Worm (Caenorhabditis elegans): ENCODE results near the gene zzz-1.
A peak's percentile ranks its signal among the peaks of the same experiment; 100 is the strongest.

The zzz-1 gene

DNA sequence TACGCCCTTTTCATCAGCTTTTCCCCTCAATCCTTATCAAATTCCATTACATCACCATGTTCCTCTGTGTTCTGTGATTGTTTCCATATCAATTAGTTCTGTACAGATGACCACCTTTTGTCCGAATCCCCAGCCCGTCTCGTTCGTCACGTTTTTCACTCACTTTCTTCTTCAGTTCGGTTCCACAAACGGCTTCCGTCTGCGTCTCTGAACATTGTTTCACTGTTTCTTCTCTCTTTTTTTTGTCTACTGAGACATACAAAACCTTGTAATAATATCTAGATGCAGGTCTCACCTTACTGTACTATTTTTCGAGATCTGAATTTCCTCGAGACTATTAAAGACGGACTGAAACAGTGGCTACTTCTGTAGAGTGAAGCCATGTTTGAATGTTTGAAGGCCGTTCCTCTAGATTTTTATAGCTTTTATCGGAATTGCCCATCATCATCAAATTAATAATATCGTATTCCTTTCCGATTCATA lies 22.5 kb downstream of the zzz-1 start, which contains the start of gene F32D8.3:
TSS of gene F32D8.3 (plus strand) at position 433 of the 483 bp plus-strand sequence.
- TF ChIP-seq blmp-1 (tag; optimal IDR thresholded peaks at IDR 0.05) (peak; percentile 98), lin-14 (GFP tag; optimal IDR thresholded peaks at IDR 0.05) (peak; percentile 46), elt-3 (tag; optimal IDR thresholded peaks at IDR 0.05) (peak in 1 of 6 experiments; percentile 36), rnt-1 (tag; optimal IDR thresholded peaks at IDR 0.05) (no peak)

DNA sequence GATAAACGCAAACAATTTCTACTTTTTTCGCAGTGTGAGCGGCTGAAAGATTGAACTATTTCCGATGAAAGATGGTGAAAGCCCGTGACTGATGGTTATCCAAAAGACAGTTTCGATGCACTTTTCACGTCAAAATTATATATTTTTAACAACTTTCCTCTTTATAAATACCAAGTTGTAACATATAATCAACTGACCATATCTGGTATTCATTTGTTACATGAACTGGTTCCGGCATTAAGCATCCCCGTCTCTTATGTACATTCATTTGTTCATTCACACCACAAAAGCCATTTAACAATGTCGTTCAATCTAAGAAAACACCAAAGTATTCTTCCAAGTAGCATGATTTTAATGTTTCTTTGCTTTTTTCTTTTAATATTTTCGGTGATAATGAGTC lies 25.5 kb downstream of the zzz-1 start, which contains the start of gene F32D8.2:
TSS of gene F32D8.2 (plus strand) at position 301 of the 400 bp plus-strand sequence.
- TF ChIP-seq skn-1 (tag; optimal IDR thresholded peaks at IDR 0.05) (no peak), nhr-76 (tag; optimal IDR thresholded peaks at IDR 0.05) (no peak), hlh-17 (GFP tag; optimal IDR thresholded peaks at IDR 0.05; ENCODE audit: borderline replicate concordance) (no peak), isw-1 (GFP tag; IDR thresholded peaks at IDR 0.05) (no peak), sox-4 (tag; optimal IDR thresholded peaks at IDR 0.05) (no peak), aly-2 (tag; optimal IDR thresholded peaks at IDR 0.05) (no peak), jun-1 (tag; optimal IDR thresholded peaks at IDR 0.05) (no peak), nhr-84 (tag; optimal IDR thresholded peaks at IDR 0.05) (no peak), xbp-1 (tag; optimal IDR thresholded peaks at IDR 0.05) (no peak), efl-3 (GFP tag; optimal IDR thresholded peaks at IDR 0.05) (no peak), dsc-1 (tag; optimal IDR thresholded peaks at IDR 0.05) (no peak), unc-86 (tag; optimal IDR thresholded peaks at IDR 0.05) (no peak), mef-2 (tag; optimal IDR thresholded peaks at IDR 0.05) (no peak)

DNA sequence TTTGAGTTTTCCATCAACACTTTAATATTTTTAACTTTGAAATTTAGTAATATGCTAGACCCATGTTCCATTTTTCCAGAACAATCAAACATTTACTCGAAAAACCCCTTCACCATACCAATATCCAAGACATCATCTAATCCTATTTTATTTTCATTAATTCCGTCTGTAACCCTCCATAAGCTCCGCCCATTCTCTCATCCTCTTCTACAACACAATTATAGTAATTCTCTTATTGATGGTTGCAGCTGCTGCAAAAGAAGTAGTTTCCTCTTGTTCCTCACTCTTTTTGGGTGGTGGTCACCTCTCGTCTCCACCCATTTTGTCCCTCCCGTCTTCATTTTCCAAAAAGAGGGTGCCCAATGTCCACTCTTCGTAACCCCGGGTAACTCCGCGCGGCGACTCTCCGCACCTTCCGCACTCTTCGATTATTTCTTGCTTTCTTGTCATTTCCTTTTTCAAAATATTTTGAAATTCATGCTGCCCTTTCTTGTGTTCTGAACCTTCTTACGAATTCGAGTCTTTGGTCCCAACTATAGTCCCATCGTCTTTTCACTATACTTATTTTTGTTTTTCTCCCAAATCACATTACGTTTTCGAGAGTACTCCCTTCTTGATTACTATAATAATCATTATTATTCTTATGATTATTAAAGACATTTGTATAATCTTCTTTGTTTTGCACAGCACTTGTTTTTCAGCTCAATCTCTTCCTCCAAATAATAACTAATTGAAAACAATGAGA lies 28.7 kb downstream of the zzz-1 start, which contains the start of gene F32D8.1:
TSS of gene F32D8.1 (plus strand) at position 695 of the 745 bp plus-strand sequence.
- TF ChIP-seq unc-62 (GFP tag; optimal IDR thresholded peaks at IDR 0.05) (no peak), lin-14 (GFP tag; optimal IDR thresholded peaks at IDR 0.05) (peak; percentile 2), C16A3.4 (tag; optimal IDR thresholded peaks at IDR 0.05) (no peak), lin-15B (tag; optimal IDR thresholded peaks at IDR 0.05) (no peak)

- no peak for TF ChIP-seq nhr-12 (tag; optimal IDR thresholded peaks at IDR 0.05)
- TF ChIP-seq pag-3 (tag; optimal IDR thresholded peaks at IDR 0.05; ENCODE audit: borderline replicate concordance, insufficient read depth), result no peak
- peak in 1 of 6 experiments; percentile 57 for TF ChIP-seq elt-3 (tag; optimal IDR thresholded peaks at IDR 0.05)
- TF ChIP-seq blmp-1 (tag; optimal IDR thresholded peaks at IDR 0.05), result peak; percentile 96
- no peak for TF ChIP-seq unc-30 (tag; optimal IDR thresholded peaks at IDR 0.05)
- no peak for TF ChIP-seq skn-1 (tag; optimal IDR thresholded peaks at IDR 0.05)
- no peak for TF ChIP-seq ceh-90 (tag; optimal IDR thresholded peaks at IDR 0.05)
- no peak for TF ChIP-seq Y116A8C.19 (tag; optimal IDR thresholded peaks at IDR 0.05; ENCODE audit: borderline replicate concordance)
- TF ChIP-seq nhr-11 (tag; optimal IDR thresholded peaks at IDR 0.05), result no peak
- peak in 1 of 2 experiments; percentile 0 for TF ChIP-seq lsy-2 (tag; optimal IDR thresholded peaks at IDR 0.05)
- peak; percentile 2 for TF ChIP-seq fos-1 (tag; optimal IDR thresholded peaks at IDR 0.05)
- TF ChIP-seq snpc-4 (tag; optimal IDR thresholded peaks at IDR 0.05), result no peak
- peak; percentile 51 for TF ChIP-seq nhr-20 (tag; optimal IDR thresholded peaks at IDR 0.05)
- no peak for TF ChIP-seq ztf-11 (tag; optimal IDR thresholded peaks at IDR 0.05)
- no peak for TF ChIP-seq nhr-76 (tag; optimal IDR thresholded peaks at IDR 0.05)
- TF ChIP-seq pax-3 (tag; optimal IDR thresholded peaks at IDR 0.05), result no peak
- TF ChIP-seq ces-1 (GFP tag; optimal IDR thresholded peaks at IDR 0.05), result no peak
- no peak for TF ChIP-seq ceh-82 (tag; optimal IDR thresholded peaks at IDR 0.05)
- TF ChIP-seq lin-14 (GFP tag; optimal IDR thresholded peaks at IDR 0.05), result peak; percentile 39
- no peak for TF ChIP-seq nhr-90 (tag; optimal IDR thresholded peaks at IDR 0.05; ENCODE audit: poor library complexity)
- TF ChIP-seq elt-2 (tag; optimal IDR thresholded peaks at IDR 0.05), result peak; percentile 90
- peak in 1 of 2 experiments; percentile 32 for TF ChIP-seq mdl-1 (tag; optimal IDR thresholded peaks at IDR 0.05)
- TF ChIP-seq nhr-85 (tag), result peak; percentile 73
- no peak for TF ChIP-seq efl-3 (GFP tag; optimal IDR thresholded peaks at IDR 0.05)
- no peak for TF ChIP-seq fkh-10 (GFP tag; optimal IDR thresholded peaks at IDR 0.05)
Measured at ce11 chrV:10877808-10878600, 31.0 kb downstream of the zzz-1 start.

Measured in whole organism, L1 larva.